Worm (Caenorhabditis elegans) whole organism, L2 larva: ENCODE results near the gene ZC412.10.

ENCODE experiments used
- C34F6.9 ChIP-seq: fragments of 150-350 bp; optimal IDR thresholded peaks from 2 replicates; lab custom pipeline; 2014; ENCODE audit warnings: missing biosample characterization, missing genetic modification characterization
- F13H6.1 ChIP-seq: sonication (generic microtip); optimal IDR thresholded peaks from 2 replicates; lab custom pipeline; 2016; ENCODE audit warnings: missing genetic modification characterization, missing compliant biosample characterization
- R02D3.7 ChIP-seq: fragments of 150-350 bp; optimal IDR thresholded peaks from 2 replicates; lab custom pipeline; 2014; ENCODE audit warnings: missing biosample characterization, missing genetic modification characterization
- Y55F3AM.14 ChIP-seq: fragments of 200-800 bp; sonication (Bioruptor generic); optimal IDR thresholded peaks from 2 replicates; lab custom pipeline; 2018; ENCODE audit warnings: mild to moderate bottlenecking, missing genetic modification characterization, missing compliant biosample characterization
- ZK546.5 ChIP-seq: sonication (generic microtip); optimal IDR thresholded peaks from 2 replicates; lab custom pipeline; 2017; ENCODE audit warnings: missing biosample characterization, missing genetic modification characterization
- aly-2 ChIP-seq: fragments of 150-350 bp; optimal IDR thresholded peaks from 2 replicates; lab custom pipeline; 2014; ENCODE audit warnings: missing biosample characterization, missing genetic modification characterization
- ama-1 ChIP-seq: fragments of 150-350 bp; optimal IDR thresholded peaks from 2 replicates; lab custom pipeline; 2018; ENCODE audit warnings: inconsistent platforms
- ceh-16 ChIP-seq: fragments of 150-350 bp; optimal IDR thresholded peaks from 2 replicates; lab custom pipeline; 2014; ENCODE audit warnings: missing biosample characterization, missing genetic modification characterization
- ceh-82 ChIP-seq: fragments of 150-350 bp; optimal IDR thresholded peaks from 2 replicates; lab custom pipeline; 2014; ENCODE audit warnings: missing biosample characterization, missing genetic modification characterization
- crh-2 ChIP-seq: sonication (generic microtip); optimal IDR thresholded peaks from 2 replicates; lab custom pipeline; 2017; ENCODE audit warnings: missing biosample characterization, missing genetic modification characterization
- dmd-4 ChIP-seq: sonication (generic microtip); optimal IDR thresholded peaks from 2 replicates; lab custom pipeline; 2017; ENCODE audit warnings: missing biosample characterization, missing genetic modification characterization
- egl-27 ChIP-seq: sonication (generic microtip); optimal IDR thresholded peaks from 3 replicates; lab custom pipeline; 2017; ENCODE audit warnings: missing biosample characterization, missing genetic modification reagents, missing genetic modification characterization
- elt-1 ChIP-seq: fragments of 150-350 bp; optimal IDR thresholded peaks from 2 replicates; lab custom pipeline; 2014; ENCODE audit warnings: missing biosample characterization, missing genetic modification characterization
- lin-11 ChIP-seq: fragments of 150-350 bp; sonication (generic microtip); optimal IDR thresholded peaks from 2 replicates; lab custom pipeline; 2014; ENCODE audit warnings: missing biosample characterization, missing genetic modification characterization, inconsistent platforms, mixed read lengths
- lin-13 ChIP-seq: fragments of 150-350 bp; optimal IDR thresholded peaks from 2 replicates; lab custom pipeline; 2014; ENCODE audit warnings: missing biosample characterization, missing genetic modification reagents, missing genetic modification characterization
- lin-39 ChIP-seq: fragments of 150-350 bp; optimal IDR thresholded peaks from 2 replicates; lab custom pipeline; 2014; ENCODE audit warnings: missing biosample characterization, missing genetic modification reagents, missing genetic modification characterization
- lsy-2 ChIP-seq, 2 experiments: fragments of 150-350 bp in 1 of 2; sonication (generic microtip) in 1 of 2; optimal IDR thresholded peaks; 2 replicates each; lab custom pipeline; 2014 to 2017; ENCODE audit warnings: missing biosample characterization in 2 of 2, missing genetic modification characterization in 2 of 2
- mab-5 ChIP-seq: fragments of 150-350 bp; optimal IDR thresholded peaks from 2 replicates; lab custom pipeline; 2014; ENCODE audit warnings: missing biosample characterization, missing genetic modification characterization
- mbf-1 ChIP-seq: sonication (generic microtip); optimal IDR thresholded peaks from 2 replicates; lab custom pipeline; 2017; ENCODE audit warnings: missing biosample characterization, missing genetic modification characterization
- nhr-10 ChIP-seq: sonication (generic microtip); optimal IDR thresholded peaks from 2 replicates; lab custom pipeline; 2017; ENCODE audit warnings: missing biosample characterization, missing genetic modification characterization
- nhr-11 ChIP-seq: fragments of 150-350 bp; optimal IDR thresholded peaks from 2 replicates; lab custom pipeline; 2014; ENCODE audit warnings: missing biosample characterization, missing genetic modification characterization
- nhr-12 ChIP-seq: fragments of 150-350 bp; optimal IDR thresholded peaks from 2 replicates; lab custom pipeline; 2014; ENCODE audit warnings: missing biosample characterization, missing genetic modification characterization
- nhr-129 ChIP-seq: fragments of 150-350 bp; optimal IDR thresholded peaks from 2 replicates; lab custom pipeline; 2014; ENCODE audit warnings: missing biosample characterization, missing genetic modification characterization
- nhr-21 ChIP-seq: fragments of 150-350 bp; optimal IDR thresholded peaks from 2 replicates; lab custom pipeline; 2014; ENCODE audit warnings: missing biosample characterization, missing genetic modification characterization
- nhr-23 ChIP-seq: fragments of 150-350 bp; optimal IDR thresholded peaks from 2 replicates; lab custom pipeline; 2014; ENCODE audit warnings: missing biosample characterization, missing genetic modification reagents, missing genetic modification characterization
- nhr-237 ChIP-seq: fragments of 150-350 bp; optimal IDR thresholded peaks from 2 replicates; lab custom pipeline; 2014; ENCODE audit warnings: missing biosample characterization, missing genetic modification characterization
- nhr-25 ChIP-seq: fragments of 150-350 bp; sonication (generic microtip); optimal IDR thresholded peaks from 3 replicates; lab custom pipeline; 2014; ENCODE audit warnings: missing biosample characterization, missing genetic modification characterization
- nhr-77 ChIP-seq: fragments of 150-350 bp; optimal IDR thresholded peaks from 2 replicates; lab custom pipeline; 2014; ENCODE audit warnings: missing biosample characterization, missing genetic modification characterization
- sem-4 ChIP-seq: fragments of 150-350 bp; optimal IDR thresholded peaks from 2 replicates; lab custom pipeline; 2014; ENCODE audit warnings: missing biosample characterization, missing genetic modification reagents, missing genetic modification characterization
- sma-3 ChIP-seq: sonication (generic microtip); optimal IDR thresholded peaks from 2 replicates; lab custom pipeline; 2016; ENCODE audit warnings: missing genetic modification reagents, missing genetic modification characterization, missing compliant biosample characterization
- sma-9 ChIP-seq, 2 experiments: fragments of 150-350 bp in 1 of 2; sonication (generic microtip) in 1 of 2; optimal IDR thresholded peaks; 2 replicates each; lab custom pipeline; 2014 to 2016; ENCODE audit warnings: missing genetic modification characterization in 2 of 2, mild to moderate bottlenecking in 1 of 2, missing biosample characterization in 1 of 2, missing compliant biosample characterization in 1 of 2, missing genetic modification reagents in 1 of 2, moderate library complexity in 1 of 2
- unc-39 ChIP-seq: fragments of 150-350 bp; optimal IDR thresholded peaks from 2 replicates; lab custom pipeline; 2014; ENCODE audit warnings: missing biosample characterization, missing genetic modification characterization
- zag-1 ChIP-seq: fragments of 150-350 bp; optimal IDR thresholded peaks from 2 replicates; lab custom pipeline; 2014; ENCODE audit warnings: missing biosample characterization, missing genetic modification characterization
- ztf-1 ChIP-seq: fragments of 200-800 bp; sonication (Bioruptor generic); conservative IDR thresholded peaks from 2 replicates; pipeline ENCODE4 v1.3.6; 2022; ENCODE audit warnings: missing genetic modification characterization, missing compliant biosample characterization
- ztf-11 ChIP-seq: sonication (generic microtip); optimal IDR thresholded peaks from 2 replicates; lab custom pipeline; 2017; ENCODE audit warnings: missing biosample characterization, missing genetic modification characterization
- ztf-4 ChIP-seq: fragments of 150-350 bp; optimal IDR thresholded peaks from 2 replicates; lab custom pipeline; 2014; ENCODE audit warnings: missing biosample characterization, missing genetic modification characterization

ZC412.10 gene

DNA sequence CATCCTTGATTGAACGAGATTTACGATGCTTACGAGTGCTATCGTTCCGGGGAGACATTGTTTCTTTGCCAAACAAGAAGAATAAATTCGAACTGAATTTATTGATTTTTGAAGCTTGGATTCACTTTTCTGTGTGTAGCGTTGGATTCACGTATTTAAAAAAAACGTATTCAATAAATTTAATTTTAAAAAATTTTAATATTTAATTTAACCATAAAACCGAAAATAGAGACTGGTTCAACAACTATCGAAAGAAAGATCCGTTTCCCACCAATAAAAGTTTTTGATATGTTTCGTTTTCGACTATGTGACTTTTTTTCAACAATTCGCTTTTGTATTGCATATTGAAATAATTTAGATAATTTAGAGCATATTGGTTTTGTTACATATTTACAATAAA, 1.3 kb downstream of the ZC412.10 start, which contains the start of gene ZC412.5:
TSS of gene ZC412.5 (minus strand) at position 101 of the 400 bp plus-strand sequence.
- TF ChIP-seq lin-13, result no peak
- no peak for TF ChIP-seq lsy-2 (tag; optimal IDR thresholded peaks at IDR 0.05; lab: Kevin White, UChicago)
- TF ChIP-seq elt-1 (tag; lab: Kevin White, UChicago), result no peak
- no peak for TF ChIP-seq lin-11
- TF ChIP-seq Y55F3AM.14 (GFP tag; lab: Kevin White, UChicago), result no peak
- no peak for TF ChIP-seq R02D3.7
- TF ChIP-seq mab-5, result no peak
- TF ChIP-seq ztf-1 (GFP tag; lab: Robert Waterston, UW), result no peak
- no peak for TF ChIP-seq nhr-21 (tag; lab: Kevin White, UChicago)
- no peak for TF ChIP-seq ceh-16 (tag; lab: Kevin White, UChicago)
- TF ChIP-seq C34F6.9, result no peak
- no peak for TF ChIP-seq nhr-237 (tag; lab: Kevin White, UChicago)
- TF ChIP-seq lin-39, result no peak
- no peak for TF ChIP-seq unc-39 (tag; lab: Kevin White, UChicago)
- no peak for TF ChIP-seq aly-2 (tag; lab: Kevin White, UChicago)
- TF ChIP-seq, all 48 proteins: peak for 0

DNA sequence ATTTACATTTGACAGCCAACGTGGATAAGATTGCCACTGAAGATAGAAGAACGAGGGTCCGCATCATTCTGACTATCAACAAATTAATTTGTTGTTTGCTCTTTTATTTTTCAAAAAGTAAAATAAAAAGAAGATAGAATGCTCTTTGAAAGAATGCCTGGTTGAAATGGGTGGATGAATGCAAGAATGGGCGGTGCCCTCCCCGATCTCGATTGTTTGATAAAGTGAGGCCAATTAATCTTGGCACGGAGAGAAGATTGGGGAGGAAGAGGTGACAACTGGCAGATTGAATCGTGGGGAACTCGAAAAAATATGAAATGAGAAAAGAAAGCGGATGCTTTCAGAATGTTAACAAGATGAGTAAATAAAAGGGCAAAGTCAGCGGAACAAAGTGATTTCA, 5.3 kb downstream of the ZC412.10 start, which contains the start of gene ZC412.3:
TSS of gene ZC412.3 (minus strand) at position 183 of the 400 bp plus-strand sequence.
- TF ChIP-seq nhr-237 (tag; lab: Kevin White, UChicago), result no peak
- TF ChIP-seq nhr-10, result no peak
- TF ChIP-seq F13H6.1 (tag; lab: Kevin White, UChicago), result peak; percentile 58
- TF ChIP-seq nhr-129 (tag; lab: Kevin White, UChicago), result peak; percentile 24
- peak; percentile 38 for TF ChIP-seq sma-9 (GFP tag; optimal IDR thresholded peaks at IDR 0.05; lab: Kevin White, UChicago)
- no peak for TF ChIP-seq sma-9 (tag; optimal IDR thresholded peaks at IDR 0.05; lab: Kevin White, UChicago)

DNA sequence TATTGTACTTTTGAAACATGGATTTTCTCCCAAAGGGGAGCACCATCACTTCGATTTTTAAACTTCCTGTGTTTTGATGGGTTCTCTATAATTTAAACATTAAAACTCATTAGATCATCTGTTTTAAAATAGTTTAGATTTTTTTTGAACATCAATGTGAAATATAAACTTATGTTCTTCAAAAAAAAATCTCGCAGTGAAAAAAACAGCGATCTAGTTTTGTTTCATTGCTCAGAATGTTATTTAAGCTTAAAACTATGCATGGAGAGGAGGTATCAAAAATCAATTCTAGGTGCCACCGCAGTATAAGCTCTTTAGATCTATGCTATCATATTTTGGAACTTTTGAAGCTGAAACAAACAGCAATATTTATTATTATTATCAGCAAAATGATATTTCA, 8.4 kb downstream of the ZC412.10 start, which contains the start of gene gcy-14:
TSS of gene gcy-14 (minus strand) at position 101 of the 400 bp plus-strand sequence.
- TF ChIP-seq nhr-11 (tag; lab: Kevin White, UChicago) (no peak), mab-5 (no peak), F13H6.1 (tag; lab: Kevin White, UChicago) (no peak), nhr-10 (no peak), ztf-11 (no peak), nhr-23 (tag; lab: Kevin White, UChicago) (no peak)

DNA sequence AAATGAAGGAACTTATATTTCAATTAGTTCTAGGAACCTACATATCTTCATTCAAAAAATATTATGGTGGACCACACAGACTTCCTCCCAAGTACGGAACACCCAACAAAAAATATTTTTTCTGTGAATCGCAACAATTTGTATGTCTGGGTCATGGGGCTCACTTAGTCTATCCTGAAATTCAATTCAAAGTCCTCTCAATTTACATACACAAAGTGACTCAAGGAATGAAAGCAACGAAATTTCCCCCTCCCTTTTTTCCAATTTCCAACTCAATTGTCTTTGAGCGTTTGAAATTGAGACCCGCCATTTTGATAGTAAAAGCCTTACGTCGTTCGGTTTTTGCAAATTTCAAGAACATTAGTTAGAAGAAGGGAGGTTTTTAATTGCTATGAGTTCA, 17.2 kb downstream of the ZC412.10 start:
- TF ChIP-seq nhr-77 (tag; lab: Kevin White, UChicago) (no peak), elt-1 (tag; lab: Kevin White, UChicago) (no peak), nhr-25 (tag; lab: Kevin White, UChicago) (no peak), nhr-12 (no peak), ceh-82 (no peak), nhr-21 (tag; lab: Kevin White, UChicago) (no peak), ceh-16 (tag; lab: Kevin White, UChicago) (no peak), C34F6.9 (no peak), egl-27 (tag; lab: Kevin White, UChicago) (no peak), mbf-1 (tag; lab: Kevin White, UChicago) (no peak), Y55F3AM.14 (GFP tag; lab: Kevin White, UChicago) (no peak), crh-2 (tag; lab: Kevin White, UChicago) (no peak), ztf-4 (no peak), ZK546.5 (tag; lab: Kevin White, UChicago) (no peak)

DNA sequence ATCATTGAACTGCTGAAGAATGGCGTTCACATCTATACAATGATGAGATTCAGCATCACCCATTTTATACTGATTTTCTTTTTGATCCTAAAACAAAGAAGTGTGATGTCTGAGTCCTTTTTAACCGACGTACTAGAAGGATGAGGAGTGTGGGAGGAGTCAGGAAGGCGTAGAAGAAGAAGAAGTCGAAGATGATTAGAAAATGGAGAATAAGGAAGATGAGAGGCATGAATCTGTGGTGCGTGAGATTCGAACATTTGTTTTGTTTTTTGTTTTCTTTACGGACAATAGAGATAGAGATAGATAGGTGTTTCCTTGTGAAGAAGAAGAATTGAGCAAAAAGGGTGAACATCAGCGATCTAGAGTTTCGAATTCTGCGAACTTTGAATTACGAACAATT, 18.1 kb downstream of the ZC412.10 start, which contains the start of gene npr-13:
TSS of gene npr-13 (minus strand) at position 101 of the 400 bp plus-strand sequence.
- TF ChIP-seq nhr-25 (tag; lab: Kevin White, UChicago), result no peak
- no peak for TF ChIP-seq ceh-82
- no peak for TF ChIP-seq sma-3 (GFP tag; lab: Kevin White, UChicago)
- TF ChIP-seq sem-4, result no peak
- no peak for TF ChIP-seq dmd-4
- TF ChIP-seq F13H6.1 (tag; lab: Kevin White, UChicago), result no peak
- TF ChIP-seq nhr-21 (tag; lab: Kevin White, UChicago), result no peak
- no peak for TF ChIP-seq ZK546.5 (tag; lab: Kevin White, UChicago)
- no peak for TF ChIP-seq zag-1 (tag; lab: Kevin White, UChicago)
- TF ChIP-seq egl-27 (tag; lab: Kevin White, UChicago), result no peak
- no peak for TF ChIP-seq nhr-10
- no peak for TF ChIP-seq lsy-2 (tag; optimal IDR thresholded peaks at IDR 0.05; lab: Kevin White, UChicago)
- TF ChIP-seq ama-1 (lab: Kevin White, UChicago), result no peak
- TF ChIP-seq ztf-11, result no peak
- no peak for TF ChIP-seq C34F6.9
- TF ChIP-seq, all 48 proteins: peak for 0
